Worm (Caenorhabditis elegans) whole organism, L2 larva: ENCODE data around the gene dnj-11.
"Not testable (repeated sequence)": the region's sequence is repeated elsewhere in the genome, so short reads cannot be mapped to it uniquely, and the experiment has no call there.

Experiments
- C34F6.9 ChIP-seq: fragments of 150-350 bp; optimal IDR thresholded peaks from 2 replicates; lab custom pipeline; 2014; ENCODE audit warnings: missing biosample characterization, missing genetic modification characterization
- F13H6.1 ChIP-seq: sonication (generic microtip); optimal IDR thresholded peaks from 2 replicates; lab custom pipeline; 2016; ENCODE audit warnings: missing genetic modification characterization, missing compliant biosample characterization
- ZK546.5 ChIP-seq: sonication (generic microtip); optimal IDR thresholded peaks from 2 replicates; lab custom pipeline; 2017; ENCODE audit warnings: missing biosample characterization, missing genetic modification characterization
- aly-2 ChIP-seq: fragments of 150-350 bp; optimal IDR thresholded peaks from 2 replicates; lab custom pipeline; 2014; ENCODE audit warnings: missing biosample characterization, missing genetic modification characterization
- ama-1 ChIP-seq: fragments of 150-350 bp; optimal IDR thresholded peaks from 2 replicates; lab custom pipeline; 2018; ENCODE audit warnings: inconsistent platforms
- ceh-82 ChIP-seq: fragments of 150-350 bp; optimal IDR thresholded peaks from 2 replicates; lab custom pipeline; 2014; ENCODE audit warnings: missing biosample characterization, missing genetic modification characterization
- crh-2 ChIP-seq: sonication (generic microtip); optimal IDR thresholded peaks from 2 replicates; lab custom pipeline; 2017; ENCODE audit warnings: missing biosample characterization, missing genetic modification characterization
- fos-1 ChIP-seq: fragments of 150-350 bp; optimal IDR thresholded peaks from 2 replicates; lab custom pipeline; 2014; ENCODE audit warnings: missing biosample characterization, missing genetic modification characterization
- gmeb-1 ChIP-seq: fragments of 150-350 bp; optimal IDR thresholded peaks from 2 replicates; lab custom pipeline; 2014; ENCODE audit warnings: missing biosample characterization, missing genetic modification characterization
- lin-11 ChIP-seq: fragments of 150-350 bp; sonication (generic microtip); optimal IDR thresholded peaks from 2 replicates; lab custom pipeline; 2014; ENCODE audit warnings: missing biosample characterization, missing genetic modification characterization, inconsistent platforms, mixed read lengths
- lin-39 ChIP-seq: fragments of 150-350 bp; optimal IDR thresholded peaks from 2 replicates; lab custom pipeline; 2014; ENCODE audit warnings: missing biosample characterization, missing genetic modification reagents, missing genetic modification characterization
- lsy-2 ChIP-seq, 2 experiments: fragments of 150-350 bp in 1 of 2; sonication (generic microtip) in 1 of 2; optimal IDR thresholded peaks; 2 replicates each; lab custom pipeline; 2014 to 2017; ENCODE audit warnings: missing biosample characterization in 2 of 2, missing genetic modification characterization in 2 of 2
- mab-5 ChIP-seq: fragments of 150-350 bp; optimal IDR thresholded peaks from 2 replicates; lab custom pipeline; 2014; ENCODE audit warnings: missing biosample characterization, missing genetic modification characterization
- mbf-1 ChIP-seq: sonication (generic microtip); optimal IDR thresholded peaks from 2 replicates; lab custom pipeline; 2017; ENCODE audit warnings: missing biosample characterization, missing genetic modification characterization
- mdl-1 ChIP-seq, 2 experiments: fragments of 150-350 bp in 1 of 2; sonication (generic microtip) in 1 of 2; optimal IDR thresholded peaks; 2 replicates each; lab custom pipeline; 2017; ENCODE audit warnings: missing biosample characterization in 2 of 2, missing genetic modification characterization in 2 of 2
- nhr-10 ChIP-seq: sonication (generic microtip); optimal IDR thresholded peaks from 2 replicates; lab custom pipeline; 2017; ENCODE audit warnings: missing biosample characterization, missing genetic modification characterization
- nhr-11 ChIP-seq: fragments of 150-350 bp; optimal IDR thresholded peaks from 2 replicates; lab custom pipeline; 2014; ENCODE audit warnings: missing biosample characterization, missing genetic modification characterization
- nhr-129 ChIP-seq: fragments of 150-350 bp; optimal IDR thresholded peaks from 2 replicates; lab custom pipeline; 2014; ENCODE audit warnings: missing biosample characterization, missing genetic modification characterization
- nhr-23 ChIP-seq: fragments of 150-350 bp; optimal IDR thresholded peaks from 2 replicates; lab custom pipeline; 2014; ENCODE audit warnings: missing biosample characterization, missing genetic modification reagents, missing genetic modification characterization
- nhr-237 ChIP-seq: fragments of 150-350 bp; optimal IDR thresholded peaks from 2 replicates; lab custom pipeline; 2014; ENCODE audit warnings: missing biosample characterization, missing genetic modification characterization
- peb-1 ChIP-seq: fragments of 150-350 bp; optimal IDR thresholded peaks from 2 replicates; lab custom pipeline; 2014; ENCODE audit warnings: missing biosample characterization, missing genetic modification characterization
- sem-4 ChIP-seq: fragments of 150-350 bp; optimal IDR thresholded peaks from 2 replicates; lab custom pipeline; 2014; ENCODE audit warnings: missing biosample characterization, missing genetic modification reagents, missing genetic modification characterization
- sma-3 ChIP-seq: sonication (generic microtip); optimal IDR thresholded peaks from 2 replicates; lab custom pipeline; 2016; ENCODE audit warnings: missing genetic modification reagents, missing genetic modification characterization, missing compliant biosample characterization
- sma-9 ChIP-seq, 2 experiments: fragments of 150-350 bp in 1 of 2; sonication (generic microtip) in 1 of 2; optimal IDR thresholded peaks; 2 replicates each; lab custom pipeline; 2014 to 2016; ENCODE audit warnings: missing genetic modification characterization in 2 of 2, mild to moderate bottlenecking in 1 of 2, missing biosample characterization in 1 of 2, missing compliant biosample characterization in 1 of 2, missing genetic modification reagents in 1 of 2, moderate library complexity in 1 of 2
- snpc-4 ChIP-seq: fragments of 150-350 bp; optimal IDR thresholded peaks from 2 replicates; lab custom pipeline; 2014; ENCODE audit warnings: missing biosample characterization, missing genetic modification characterization
- unc-39 ChIP-seq: fragments of 150-350 bp; optimal IDR thresholded peaks from 2 replicates; lab custom pipeline; 2014; ENCODE audit warnings: missing biosample characterization, missing genetic modification characterization
- unc-55 ChIP-seq: fragments of 150-350 bp; sonication (generic microtip); optimal IDR thresholded peaks from 3 replicates; lab custom pipeline; 2014; ENCODE audit warnings: missing biosample characterization, missing genetic modification reagents, missing genetic modification characterization
- unc-62 ChIP-seq: fragments of 150-350 bp; optimal IDR thresholded peaks from 2 replicates; lab custom pipeline; 2014; ENCODE audit warnings: missing biosample characterization, missing genetic modification reagents, missing genetic modification characterization
- ztf-1 ChIP-seq: fragments of 200-800 bp; sonication (Bioruptor generic); conservative IDR thresholded peaks from 2 replicates; pipeline ENCODE4 v1.3.6; 2022; ENCODE audit warnings: missing genetic modification characterization, missing compliant biosample characterization
- ztf-11 ChIP-seq: sonication (generic microtip); optimal IDR thresholded peaks from 2 replicates; lab custom pipeline; 2017; ENCODE audit warnings: missing biosample characterization, missing genetic modification characterization
- ztf-4 ChIP-seq: fragments of 150-350 bp; optimal IDR thresholded peaks from 2 replicates; lab custom pipeline; 2014; ENCODE audit warnings: missing biosample characterization, missing genetic modification characterization

Gene dnj-11

ce11 chrIV:6597918-6598317, 12.2 kb downstream of the dnj-11 start, which contains the start of gene nspb-4:
TSS of gene nspb-4 (plus strand) at chrIV:6598218.
- TF ChIP-seq unc-62; mab-5 (tag; lab: Kevin White, UChicago); gmeb-1 (tag; lab: Kevin White, UChicago): not testable (repeated sequence)
- TF ChIP-seq, all 48 proteins: peak for 0; not testable (repeated sequence) for 48

- not testable (repeated sequence) for TF ChIP-seq sem-4; snpc-4 (tag; lab: Kevin White, UChicago); sma-3 (GFP tag; lab: Kevin White, UChicago)
Observed at ce11 chrIV:6598740-6599139, 13.1 kb downstream of the dnj-11 start, which contains the start of gene nspb-5. TSS of gene nspb-5 (plus strand) at chrIV:6599040.

- TF ChIP-seq ztf-11 (tag; lab: Kevin White, UChicago): no peak
- TF ChIP-seq mdl-1 (tag; optimal IDR thresholded peaks at IDR 0.05; lab: Kevin White, UChicago): no peak
- no peak for TF ChIP-seq ztf-1 (GFP tag; lab: Robert Waterston, UW)
- no peak for TF ChIP-seq sma-3 (GFP tag; lab: Kevin White, UChicago)
- TF ChIP-seq nhr-129 (tag; lab: Kevin White, UChicago): no peak
- no peak for TF ChIP-seq mbf-1 (tag; lab: Kevin White, UChicago)
- TF ChIP-seq lin-11 (tag; lab: Kevin White, UChicago): no peak
- no peak for TF ChIP-seq unc-39 (tag; lab: Kevin White, UChicago)
- no peak for TF ChIP-seq nhr-11 (tag; lab: Kevin White, UChicago)
- no peak for TF ChIP-seq ZK546.5 (tag; lab: Kevin White, UChicago)
- no peak for TF ChIP-seq snpc-4 (tag; lab: Kevin White, UChicago)
- TF ChIP-seq, all 48 proteins: peak for 0
Observed at ce11 chrIV:6599447-6599846, 13.8 kb downstream of the dnj-11 start, which contains the start of gene F38A5.8. TSS of gene F38A5.8 (plus strand) at chrIV:6599747.

ce11 chrIV:6601213-6601724, 15.6 kb downstream of the dnj-11 start, which contains the start of gene sup-36:
TSS of gene sup-36 (plus strand) at chrIV:6601674.
- TF ChIP-seq nhr-237 (tag; lab: Kevin White, UChicago): no peak
- TF ChIP-seq sem-4: no peak
- TF ChIP-seq C34F6.9 (tag; lab: Kevin White, UChicago): peak; percentile 51
- no peak for TF ChIP-seq snpc-4 (tag; lab: Kevin White, UChicago)
- peak; percentile 74 for TF ChIP-seq unc-55
- peak; percentile 18 for TF ChIP-seq sma-9 (GFP tag; optimal IDR thresholded peaks at IDR 0.05; lab: Kevin White, UChicago)
- TF ChIP-seq sma-9 (tag; optimal IDR thresholded peaks at IDR 0.05; lab: Kevin White, UChicago): no peak
- no peak for TF ChIP-seq ceh-82 (tag; lab: Kevin White, UChicago)
- no peak for TF ChIP-seq ama-1
- TF ChIP-seq nhr-129 (tag; lab: Kevin White, UChicago): peak; percentile 62
- TF ChIP-seq fos-1: peak; percentile 47
- TF ChIP-seq crh-2 (tag; lab: Kevin White, UChicago): peak; percentile 12

ce11 chrIV:6602376-6602775, 16.7 kb downstream of the dnj-11 start, which contains the start of gene F15B10.3:
TSS of gene F15B10.3 (plus strand) at chrIV:6602676.
- TF ChIP-seq F13H6.1 (tag; lab: Kevin White, UChicago) (no peak), ztf-11 (tag; lab: Kevin White, UChicago) (no peak), crh-2 (tag; lab: Kevin White, UChicago) (no peak), lin-39 (tag; lab: Kevin White, UChicago) (no peak), lsy-2 (tag; optimal IDR thresholded peaks at IDR 0.05; lab: Kevin White, UChicago) (no peak), C34F6.9 (tag; lab: Kevin White, UChicago) (no peak), aly-2 (tag; lab: Kevin White, UChicago) (no peak), nhr-10 (tag; lab: Kevin White, UChicago) (no peak), sma-3 (GFP tag; lab: Kevin White, UChicago) (no peak)

ce11 chrIV:6603549-6603948, 17.9 kb downstream of the dnj-11 start:
- TF ChIP-seq ztf-4 (no peak), peb-1 (tag; lab: Kevin White, UChicago) (no peak), nhr-23 (tag; lab: Kevin White, UChicago) (no peak), sma-9 (GFP tag; optimal IDR thresholded peaks at IDR 0.05; lab: Kevin White, UChicago) (peak; percentile 15), sma-9 (tag; optimal IDR thresholded peaks at IDR 0.05; lab: Kevin White, UChicago) (no peak), aly-2 (tag; lab: Kevin White, UChicago) (no peak)
